Worm (Caenorhabditis elegans): Measurements from ENCODE around the gene F54H12.4.
"Not testable (repeated sequence)": the region's sequence is repeated elsewhere in the genome, so short reads cannot be mapped to it uniquely, and the experiment has no call there.

Gene F54H12.4

DNA sequence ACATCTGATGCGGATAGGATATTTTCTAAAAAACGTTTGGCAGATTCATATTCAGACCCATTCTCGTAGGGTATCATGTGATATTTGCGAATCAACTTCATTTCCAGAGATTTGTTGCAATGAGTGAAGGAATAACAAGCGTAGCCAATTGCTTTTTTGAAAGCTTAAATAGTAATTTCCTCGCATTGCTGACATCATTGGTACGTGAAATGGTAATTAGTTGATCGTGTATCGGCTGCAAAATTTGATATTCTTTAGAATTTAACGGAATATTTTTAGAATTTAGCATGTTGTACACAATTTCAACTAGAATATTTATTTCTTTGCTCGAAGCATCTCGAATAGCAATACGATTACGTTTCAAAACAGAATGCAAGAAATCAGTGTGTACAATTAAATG, at the start of gene F54H12.4:
Gene F54H12.4 (minus strand): TSS at position 101 of the 400 bp plus-strand sequence.
- TF ChIP-seq C04F5.9 (tag; optimal IDR thresholded peaks at IDR 0.05); unc-86 (tag; optimal IDR thresholded peaks at IDR 0.05); snu-23 (GFP tag; optimal IDR thresholded peaks at IDR 0.05): not testable (repeated sequence)

ce11 chrIII:8010260-8010822, 47.8 kb upstream of the F54H12.4 start, which contains the start of gene cit-1.2:
Gene cit-1.2 (plus strand): TSS chrIII:8010772.
- TF ChIP-seq nhr-76 (tag; optimal IDR thresholded peaks at IDR 0.05) (no peak), C34B4.2 (tag; optimal IDR thresholded peaks at IDR 0.05) (no peak), nhr-77 (tag; optimal IDR thresholded peaks at IDR 0.05) (no peak), unc-62 (GFP tag; optimal IDR thresholded peaks at IDR 0.05) (no peak), rnt-1 (tag; optimal IDR thresholded peaks at IDR 0.05) (no peak), elt-2 (tag; optimal IDR thresholded peaks at IDR 0.05) (no peak), skn-1 (tag; optimal IDR thresholded peaks at IDR 0.05) (peak; percentile 7)

DNA sequence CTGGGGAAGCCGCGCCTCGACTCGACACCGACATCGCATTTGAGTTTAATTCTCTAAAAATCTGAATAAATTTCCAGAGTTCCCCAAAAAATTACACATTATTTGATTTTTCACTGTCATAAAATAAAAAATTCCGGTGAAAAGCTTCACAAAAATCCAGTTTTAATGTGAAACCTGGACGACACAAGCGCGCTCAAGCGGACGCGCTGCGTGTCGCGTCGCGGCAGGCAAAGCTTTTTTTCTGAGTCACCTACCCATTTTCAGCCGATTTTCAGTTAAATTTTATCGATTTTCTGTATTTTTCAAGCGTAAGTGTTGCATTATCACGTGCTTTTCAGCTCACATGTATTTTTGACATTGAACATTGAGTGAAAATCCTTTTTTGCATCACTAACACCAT, 47.2 kb upstream of the F54H12.4 start, which contains the start of gene cit-1.1:
Gene cit-1.1 (minus strand): TSS at position 53 of the 400 bp plus-strand sequence.
- TF ChIP-seq F16B12.6 (tag; optimal IDR thresholded peaks at IDR 0.05): no peak
- no peak for TF ChIP-seq nhr-237 (tag; optimal IDR thresholded peaks at IDR 0.05)
- no peak for TF ChIP-seq nhr-47 (tag; optimal IDR thresholded peaks at IDR 0.05)
- TF ChIP-seq jun-1 (tag; optimal IDR thresholded peaks at IDR 0.05): no peak
- peak in 2 of 3 experiments; percentile 7 to 18 for TF ChIP-seq ceh-82 (tag; optimal IDR thresholded peaks at IDR 0.05)
- TF ChIP-seq fkh-10 (GFP tag; optimal IDR thresholded peaks at IDR 0.05): no peak
- TF ChIP-seq nhr-28 (tag; optimal IDR thresholded peaks at IDR 0.05): no peak
- TF ChIP-seq ceh-90 (tag; optimal IDR thresholded peaks at IDR 0.05): no peak
- no peak for TF ChIP-seq grh-1 (GFP tag; IDR thresholded peaks at IDR 0.05)
- TF ChIP-seq nhr-76 (tag; optimal IDR thresholded peaks at IDR 0.05): no peak
- peak; percentile 32 to 37 for TF ChIP-seq lin-35 (GFP tag; optimal IDR thresholded peaks at IDR 0.05)
- TF ChIP-seq aha-1 (tag; optimal IDR thresholded peaks at IDR 0.05): no peak
- TF ChIP-seq lin-15B (tag; optimal IDR thresholded peaks at IDR 0.05): peak; percentile 38
- no peak for TF ChIP-seq lin-14 (GFP tag; optimal IDR thresholded peaks at IDR 0.05)
- TF ChIP-seq C16A3.4 (tag; optimal IDR thresholded peaks at IDR 0.05): peak; percentile 37
- TF ChIP-seq skn-1 (tag; optimal IDR thresholded peaks at IDR 0.05): peak; percentile 32
- no peak for TF ChIP-seq hpl-2 (GFP tag; optimal IDR thresholded peaks at IDR 0.05)
- TF ChIP-seq ceh-88 (GFP tag; IDR thresholded peaks at IDR 0.05): no peak
- TF ChIP-seq sox-4 (tag; optimal IDR thresholded peaks at IDR 0.05): no peak
- peak; percentile 32 for TF ChIP-seq nhr-85 (tag)
- no peak for TF ChIP-seq alr-1 (tag; optimal IDR thresholded peaks at IDR 0.05; ENCODE audit: borderline replicate concordance)
- peak; percentile 38 to 66 for TF ChIP-seq lsy-2 (tag; optimal IDR thresholded peaks at IDR 0.05)
- TF ChIP-seq efl-1 (optimal IDR thresholded peaks at IDR 0.05): peak; percentile 37 to 52
- TF ChIP-seq efl-1 (GFP tag; optimal IDR thresholded peaks at IDR 0.05 in 1 of 2): peak in 1 of 2 experiments; percentile 44
- peak in 2 of 3 experiments; percentile 33 to 49 for TF ChIP-seq dpl-1 (GFP tag; optimal IDR thresholded peaks at IDR 0.05)
- TF ChIP-seq irx-1 (tag; optimal IDR thresholded peaks at IDR 0.05): no peak

- no peak for TF ChIP-seq aly-2 (tag; optimal IDR thresholded peaks at IDR 0.05)
- no peak for TF ChIP-seq nhr-90 (tag; optimal IDR thresholded peaks at IDR 0.05; ENCODE audit: poor library complexity)
- TF ChIP-seq nhr-20 (tag; optimal IDR thresholded peaks at IDR 0.05): no peak
- no peak for TF ChIP-seq hlh-17 (GFP tag; optimal IDR thresholded peaks at IDR 0.05; ENCODE audit: borderline replicate concordance)
- no peak for TF ChIP-seq lin-14 (GFP tag; optimal IDR thresholded peaks at IDR 0.05)
- no peak for TF ChIP-seq tlp-1 (tag; optimal IDR thresholded peaks at IDR 0.05)
- no peak for TF ChIP-seq fkh-10 (GFP tag; optimal IDR thresholded peaks at IDR 0.05)
- no peak for TF ChIP-seq skn-1 (tag; optimal IDR thresholded peaks at IDR 0.05)
These were observed 41.5 kb upstream of the F54H12.4 start, which contains the start of gene C06G4.6 for ce11 chrIII:8004091-8004490. Gene C06G4.6 (plus strand): TSS chrIII:8004391.
